Fruit fly (Drosophila melanogaster): ENCODE measurements around the gene CG4611.

Gene CG4611

DNA sequence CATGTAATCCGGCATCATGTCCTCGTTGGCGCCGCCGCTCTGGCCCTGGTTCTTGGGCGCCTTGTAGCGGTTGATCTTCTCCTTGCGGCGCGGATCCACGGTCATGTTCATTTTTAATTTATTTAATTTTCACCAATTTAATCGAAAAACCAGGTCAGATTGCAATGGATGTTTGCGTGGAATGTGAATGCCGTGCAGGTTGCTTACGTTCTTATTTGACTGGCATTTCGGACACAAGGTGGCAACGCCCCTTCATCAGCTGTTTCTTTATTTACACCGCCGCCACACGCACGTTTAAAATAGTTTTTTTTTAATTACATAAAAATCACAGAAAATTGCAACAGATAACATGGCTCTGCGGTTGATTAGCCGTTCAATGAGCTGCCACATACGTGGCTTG is at the start of gene CG4611, which contains the start of gene CG10674:
TSS of gene CG4611 (plus strand) at position 254 of the 400 bp plus-strand sequence.
TSS of gene CG10674 (minus strand) at position 170 of the 400 bp plus-strand sequence.
- TF ChIP-seq CG8159 (tag; optimal IDR thresholded peaks at IDR 0.05), result no peak
- no peak for TF ChIP-seq Pif1B (GFP tag; optimal IDR thresholded peaks at IDR 0.05)
- no peak for TF ChIP-seq CG32121 (GFP tag; IDR thresholded peaks at IDR 0.05)
- no peak for TF ChIP-seq Snoo (tag; optimal IDR thresholded peaks at IDR 0.05)
- no peak for TF ChIP-seq D1 (tag; optimal IDR thresholded peaks at IDR 0.05)

- peak; percentile 37 for TF ChIP-seq Pif1A (GFP tag; optimal IDR thresholded peaks at IDR 0.05)
- TF ChIP-seq CG10348 (GFP tag; IDR thresholded peaks at IDR 0.05), result no peak
- TF ChIP-seq CG8301 (tag; optimal IDR thresholded peaks at IDR 0.05), result peak; percentile 2
- peak; percentile 62; the same call in 2 of the 3 replicates for TF ChIP-seq CG4496 (GFP tag; IDR thresholded peaks at IDR 0.05)
- TF ChIP-seq fd96Ca (GFP tag; IDR thresholded peaks at IDR 0.05), result no peak
- no peak for TF ChIP-seq CG32121 (GFP tag; IDR thresholded peaks at IDR 0.05)
- no peak for TF ChIP-seq CG15710 (tag; optimal IDR thresholded peaks at IDR 0.05)
- no peak for TF ChIP-seq rn (GFP tag; IDR thresholded peaks at IDR 0.05)
- no peak for TF ChIP-seq Snoo (tag; optimal IDR thresholded peaks at IDR 0.05)
- TF ChIP-seq CG13204 (GFP tag; optimal IDR thresholded peaks at IDR 0.05), result no peak
- peak; percentile 13 for TF ChIP-seq CG8159 (tag; optimal IDR thresholded peaks at IDR 0.05)
- no peak for TF ChIP-seq CG9948 (tag; optimal IDR thresholded peaks at IDR 0.05)
- TF ChIP-seq Pif1B (GFP tag; optimal IDR thresholded peaks at IDR 0.05), result no peak
- TF ChIP-seq gl (tag; optimal IDR thresholded peaks at IDR 0.05), result no peak
- TF ChIP-seq CG17806 (tag; optimal IDR thresholded peaks at IDR 0.05), result no peak
- no peak for TF ChIP-seq Ets98B (GFP tag; IDR thresholded peaks at IDR 0.05)
- peak; percentile 33; the same call in 1 of the 2 replicates for TF ChIP-seq CG12605 (GFP tag; IDR thresholded peaks at IDR 0.05)
- peak; percentile 52 for TF ChIP-seq CG34367 (tag; optimal IDR thresholded peaks at IDR 0.05)
- TF ChIP-seq CG14655 (GFP tag; optimal IDR thresholded peaks at IDR 0.05), result peak; percentile 12
- TF ChIP-seq EcR (GFP tag; optimal IDR thresholded peaks at IDR 0.05), result no peak
- TF ChIP-seq D1 (tag; optimal IDR thresholded peaks at IDR 0.05), result no peak
Measured at dm6 chr3L:5096674-5097073, 39.5 kb upstream of the CG4611 start.

- TF ChIP-seq Snoo (tag; optimal IDR thresholded peaks at IDR 0.05) (no peak), gl (tag; optimal IDR thresholded peaks at IDR 0.05) (no peak)
Measured at dm6 chr3L:5102050-5102449, 34.1 kb upstream of the CG4611 start.

DNA sequence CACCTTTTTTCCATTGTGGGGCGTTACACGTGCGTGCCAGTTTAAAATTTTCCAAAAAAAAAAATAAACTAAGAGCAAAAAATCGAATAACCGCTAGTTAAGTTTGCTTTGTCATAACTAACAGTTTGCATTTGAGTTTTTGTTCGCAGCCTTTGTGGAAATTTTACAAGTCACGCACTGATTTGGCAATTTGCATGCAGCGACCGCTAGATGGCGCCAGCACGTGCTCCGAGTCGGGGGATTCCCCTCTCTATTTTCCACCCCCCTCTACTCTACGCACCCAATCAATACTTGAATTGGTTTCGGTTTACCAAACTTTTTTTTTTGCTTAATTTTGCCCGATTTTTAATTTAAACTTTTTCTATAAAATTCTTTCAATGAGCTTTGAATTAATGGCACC is 11.0 kb upstream of the CG4611 start:
- TF ChIP-seq CG8159 (tag; optimal IDR thresholded peaks at IDR 0.05) (no peak), D1 (tag; optimal IDR thresholded peaks at IDR 0.05) (no peak), CG32121 (GFP tag; IDR thresholded peaks at IDR 0.05) (no peak), CG9948 (tag; optimal IDR thresholded peaks at IDR 0.05) (no peak), CG10348 (GFP tag; IDR thresholded peaks at IDR 0.05) (no peak), Pif1B (GFP tag; optimal IDR thresholded peaks at IDR 0.05) (no peak), CG34367 (tag; optimal IDR thresholded peaks at IDR 0.05) (no peak), fd96Ca (GFP tag; IDR thresholded peaks at IDR 0.05) (no peak), CG12605 (GFP tag; IDR thresholded peaks at IDR 0.05) (no peak), CG17806 (tag; optimal IDR thresholded peaks at IDR 0.05) (no peak), Snoo (tag; optimal IDR thresholded peaks at IDR 0.05) (no peak), rn (GFP tag; IDR thresholded peaks at IDR 0.05) (no peak), Ets98B (GFP tag; IDR thresholded peaks at IDR 0.05) (no peak), gl (tag; optimal IDR thresholded peaks at IDR 0.05) (no peak), Pif1A (GFP tag; optimal IDR thresholded peaks at IDR 0.05) (no peak), CG4496 (GFP tag; IDR thresholded peaks at IDR 0.05) (no peak)

dm6 chr3L:5127609-5128008 is 8.6 kb upstream of the CG4611 start:
- TF ChIP-seq CG17806 (tag; optimal IDR thresholded peaks at IDR 0.05) (no peak), EcR (GFP tag; optimal IDR thresholded peaks at IDR 0.05) (peak; percentile 58), CG32121 (GFP tag; IDR thresholded peaks at IDR 0.05) (no peak), fd96Ca (GFP tag; IDR thresholded peaks at IDR 0.05) (no peak), Pif1B (GFP tag; optimal IDR thresholded peaks at IDR 0.05) (no peak), CG8301 (tag; optimal IDR thresholded peaks at IDR 0.05) (no peak), Pif1A (GFP tag; optimal IDR thresholded peaks at IDR 0.05) (no peak), CG4496 (GFP tag; IDR thresholded peaks at IDR 0.05) (no peak), CG10348 (GFP tag; IDR thresholded peaks at IDR 0.05) (no peak), CG34367 (tag; optimal IDR thresholded peaks at IDR 0.05) (no peak), CG8159 (tag; optimal IDR thresholded peaks at IDR 0.05) (peak; percentile 44)

dm6 chr3L:5128214-5128613 is 8.0 kb upstream of the CG4611 start:
- TF ChIP-seq CG17806 (tag; optimal IDR thresholded peaks at IDR 0.05) (peak; percentile 62), CG13204 (GFP tag; optimal IDR thresholded peaks at IDR 0.05) (no peak), EcR (GFP tag; optimal IDR thresholded peaks at IDR 0.05) (no peak), CG34367 (tag; optimal IDR thresholded peaks at IDR 0.05) (peak; percentile 55), CG8301 (tag; optimal IDR thresholded peaks at IDR 0.05) (peak; percentile 10), gl (tag; optimal IDR thresholded peaks at IDR 0.05) (no peak), Ets98B (GFP tag; IDR thresholded peaks at IDR 0.05) (peak; percentile 51; the same call in 1 of the 2 replicates), Pif1B (GFP tag; optimal IDR thresholded peaks at IDR 0.05) (peak; percentile 40), CG15710 (tag; optimal IDR thresholded peaks at IDR 0.05) (peak; percentile 67), CG10348 (GFP tag; IDR thresholded peaks at IDR 0.05) (no peak; the same call in 1 of the 2 replicates), D1 (tag; optimal IDR thresholded peaks at IDR 0.05) (peak; percentile 9), CG4496 (GFP tag; IDR thresholded peaks at IDR 0.05) (peak; percentile 38; the same call in 1 of the 3 replicates), CG32121 (GFP tag; IDR thresholded peaks at IDR 0.05) (peak; percentile 48; the same call in 1 of the 2 replicates), fd96Ca (GFP tag; IDR thresholded peaks at IDR 0.05) (peak; percentile 66; the same call in 2 of the 3 replicates), Snoo (tag; optimal IDR thresholded peaks at IDR 0.05) (no peak), Pif1A (GFP tag; optimal IDR thresholded peaks at IDR 0.05) (peak; percentile 15), CG12605 (GFP tag; IDR thresholded peaks at IDR 0.05) (0 out of 2 replicates have a peak, but pooled peaks have one; percentile 22), CG14655 (GFP tag; optimal IDR thresholded peaks at IDR 0.05) (no peak), CG9948 (tag; optimal IDR thresholded peaks at IDR 0.05) (peak; percentile 72), rn (GFP tag; IDR thresholded peaks at IDR 0.05) (peak; percentile 40; the same call in 1 of the 2 replicates), CG8159 (tag; optimal IDR thresholded peaks at IDR 0.05) (peak; percentile 64)

All from whole organism, pupa.